Fruit fly (Drosophila melanogaster) whole organism: ENCODE data around the gene stv.

Experiments used
- CG8478 ChIP-seq: fragments of >200 bp; optimal IDR thresholded peaks from 2 replicates; lab custom pipeline; 2018; ENCODE audit warnings: inconsistent platforms
- Dll ChIP-seq: fragments of >200 bp; optimal IDR thresholded peaks from 2 replicates; lab custom pipeline; 2017
- EcR ChIP-seq, 2 experiments: fragments of >200 bp; optimal IDR thresholded peaks; 2 replicates each; lab custom pipeline; 2017; ENCODE audit warnings: missing biosample characterization in 2 of 2, missing genetic modification characterization in 2 of 2, missing genetic modification reagents in 2 of 2
- pan ChIP-seq: fragments of >200 bp; optimal IDR thresholded peaks from 2 replicates; lab custom pipeline; 2017
- psq ChIP-seq: fragments of >200 bp; optimal IDR thresholded peaks from 2 replicates; lab custom pipeline; 2017
- usp ChIP-seq: fragments of >200 bp; optimal IDR thresholded peaks from 2 replicates; lab custom pipeline; 2017; ENCODE audit warnings: missing biosample characterization, missing genetic modification characterization, mixed read lengths

stv gene

dm6 chr3L:13486860-13487404 lies 9.6 kb downstream of the stv start:
- TF ChIP-seq Dll (lab: Kevin White, UChicago): peak; percentile 15
- TF ChIP-seq EcR (GFP tag; optimal IDR thresholded peaks at IDR 0.05; lab: Kevin White, UChicago): no peak
- TF ChIP-seq CG8478 (lab: Kevin White, UChicago): no peak

dm6 chr3L:13488129-13488876 lies 11.0 kb downstream of the stv start:
- TF ChIP-seq CG8478 (lab: Kevin White, UChicago): no peak
- TF ChIP-seq usp (GFP tag; lab: Kevin White, UChicago): no peak
- no peak for TF ChIP-seq EcR (GFP tag; optimal IDR thresholded peaks at IDR 0.05; lab: Kevin White, UChicago)
- no peak for TF ChIP-seq pan
- no peak for TF ChIP-seq psq (lab: Kevin White, UChicago)

dm6 chr3L:13489193-13489752 lies 11.9 kb downstream of the stv start:
- TF ChIP-seq psq (lab: Kevin White, UChicago) (no peak), Dll (lab: Kevin White, UChicago) (no peak), CG8478 (lab: Kevin White, UChicago) (no peak), pan (no peak), usp (GFP tag; lab: Kevin White, UChicago) (no peak), EcR (GFP tag; optimal IDR thresholded peaks at IDR 0.05; lab: Kevin White, UChicago) (no peak)

dm6 chr3L:13490689-13491348 lies 13.5 kb downstream of the stv start:
- no peak for TF ChIP-seq usp (GFP tag; lab: Kevin White, UChicago)
- no peak for TF ChIP-seq Dll (lab: Kevin White, UChicago)
- no peak for TF ChIP-seq CG8478 (lab: Kevin White, UChicago)
- TF ChIP-seq pan: no peak
- TF ChIP-seq EcR (GFP tag; optimal IDR thresholded peaks at IDR 0.05; lab: Kevin White, UChicago): no peak
- TF ChIP-seq psq (lab: Kevin White, UChicago): no peak

- TF ChIP-seq EcR (GFP tag; optimal IDR thresholded peaks at IDR 0.05; lab: Kevin White, UChicago) (peak in 1 of 2 experiments; percentile 7), Dll (lab: Kevin White, UChicago) (peak; percentile 11), CG8478 (lab: Kevin White, UChicago) (no peak), pan (no peak)
These were observed 17.1 kb downstream of the stv start for dm6 chr3L:13494363-13495015.

dm6 chr3L:13495065-13495464 lies 17.7 kb downstream of the stv start:
- TF ChIP-seq CG8478 (lab: Kevin White, UChicago): no peak
- no peak for TF ChIP-seq psq (lab: Kevin White, UChicago)
- TF ChIP-seq pan: no peak
- no peak for TF ChIP-seq usp (GFP tag; lab: Kevin White, UChicago)
- no peak for TF ChIP-seq Dll (lab: Kevin White, UChicago)
- no peak for TF ChIP-seq EcR (GFP tag; optimal IDR thresholded peaks at IDR 0.05; lab: Kevin White, UChicago)

dm6 chr3L:13497720-13498355 lies 20.5 kb downstream of the stv start:
- no peak for TF ChIP-seq Dll (lab: Kevin White, UChicago)
- TF ChIP-seq pan: no peak
- TF ChIP-seq psq (lab: Kevin White, UChicago): no peak
- no peak for TF ChIP-seq usp (GFP tag; lab: Kevin White, UChicago)
- TF ChIP-seq CG8478 (lab: Kevin White, UChicago): no peak
- TF ChIP-seq EcR (GFP tag; optimal IDR thresholded peaks at IDR 0.05; lab: Kevin White, UChicago): no peak

dm6 chr3L:13499531-13499930 lies 22.2 kb downstream of the stv start:
- TF ChIP-seq pan: no peak
- no peak for TF ChIP-seq Dll (lab: Kevin White, UChicago)
- no peak for TF ChIP-seq usp (GFP tag; lab: Kevin White, UChicago)

- TF ChIP-seq EcR (GFP tag; optimal IDR thresholded peaks at IDR 0.05; lab: Kevin White, UChicago) (no peak), usp (GFP tag; lab: Kevin White, UChicago) (no peak), CG8478 (lab: Kevin White, UChicago) (no peak)
These were observed 22.8 kb downstream of the stv start for dm6 chr3L:13499932-13500719.

dm6 chr3L:13502484-13503109 lies 25.3 kb downstream of the stv start, which contains the start of gene Spt20:
Gene Spt20, plus strand, starts transcription at chr3L:13502707.
- TF ChIP-seq Dll (lab: Kevin White, UChicago) (no peak), EcR (GFP tag; optimal IDR thresholded peaks at IDR 0.05; lab: Kevin White, UChicago) (no peak), pan (no peak), usp (GFP tag; lab: Kevin White, UChicago) (no peak), psq (lab: Kevin White, UChicago) (no peak), CG8478 (lab: Kevin White, UChicago) (no peak)
